Worm (Caenorhabditis elegans) whole organism, L3 larva: ENCODE data around the gene F59A6.4.

ENCODE experiments used
- R02D3.7 ChIP-seq: fragments of 150-350 bp; optimal IDR thresholded peaks from 2 replicates; lab custom pipeline; 2014; ENCODE audit warnings: missing biosample characterization, missing genetic modification characterization
- ZK546.5 ChIP-seq: sonication (generic microtip); optimal IDR thresholded peaks from 2 replicates; lab custom pipeline; 2017; ENCODE audit warnings: missing biosample characterization, missing genetic modification characterization
- aly-2 ChIP-seq: fragments of 150-350 bp; optimal IDR thresholded peaks from 2 replicates; lab custom pipeline; 2014; ENCODE audit warnings: missing biosample characterization, missing genetic modification characterization
- ceh-16 ChIP-seq: sonication (generic microtip); optimal IDR thresholded peaks from 2 replicates; lab custom pipeline; 2017; ENCODE audit warnings: missing biosample characterization, missing genetic modification characterization
- ceh-28 ChIP-seq: fragments of 150-350 bp; optimal IDR thresholded peaks from 2 replicates; lab custom pipeline; 2014; ENCODE audit warnings: missing biosample characterization, missing genetic modification reagents, missing genetic modification characterization
- ceh-82 ChIP-seq: fragments of 150-350 bp; optimal IDR thresholded peaks from 2 replicates; lab custom pipeline; 2014; ENCODE audit warnings: missing biosample characterization, missing genetic modification characterization
- ceh-9 ChIP-seq: sonication (generic microtip); optimal IDR thresholded peaks from 2 replicates; lab custom pipeline; 2018; ENCODE audit warnings: missing biosample characterization, missing genetic modification characterization
- daf-12 ChIP-seq: fragments of 150-350 bp; optimal IDR thresholded peaks from 2 replicates; lab custom pipeline; 2014; ENCODE audit warnings: missing biosample characterization, missing genetic modification reagents, missing genetic modification characterization
- egl-27 ChIP-seq: sonication (generic microtip); optimal IDR thresholded peaks from 4 replicates; lab custom pipeline; 2017; ENCODE audit warnings: missing biosample characterization, missing genetic modification reagents, missing genetic modification characterization
- elt-1 ChIP-seq: fragments of 150-350 bp; optimal IDR thresholded peaks from 2 replicates; lab custom pipeline; 2014; ENCODE audit warnings: missing biosample characterization, missing genetic modification characterization
- elt-2 ChIP-seq: sonication (generic microtip); optimal IDR thresholded peaks from 2 replicates; lab custom pipeline; 2016; ENCODE audit warnings: missing genetic modification reagents, mild to moderate bottlenecking, missing genetic modification characterization, missing compliant biosample characterization
- eor-1 ChIP-seq, 2 experiments: fragments of 150-350 bp; optimal IDR thresholded peaks; 2 replicates each; lab custom pipeline; 2014 to 2018; ENCODE audit warnings: missing biosample characterization in 2 of 2, missing genetic modification characterization in 2 of 2
- hmg-11 ChIP-seq: sonication (generic microtip); optimal IDR thresholded peaks from 2 replicates; lab custom pipeline; 2016; ENCODE audit warnings: missing genetic modification characterization, missing compliant biosample characterization
- jun-1 ChIP-seq: fragments of 150-350 bp; optimal IDR thresholded peaks from 2 replicates; lab custom pipeline; 2014; ENCODE audit warnings: missing biosample characterization, missing genetic modification reagents, missing genetic modification characterization
- lin-15B ChIP-seq: fragments of 150-350 bp; optimal IDR thresholded peaks from 2 replicates; lab custom pipeline; 2014; ENCODE audit warnings: missing biosample characterization, missing genetic modification characterization
- lin-39 ChIP-seq: fragments of 150-350 bp; optimal IDR thresholded peaks from 2 replicates; lab custom pipeline; 2018; ENCODE audit warnings: missing biosample characterization, missing genetic modification reagents, missing genetic modification characterization
- lsy-12 ChIP-seq: sonication (generic microtip); optimal IDR thresholded peaks from 2 replicates; lab custom pipeline; 2016; ENCODE audit warnings: mild to moderate bottlenecking, missing genetic modification characterization, missing compliant biosample characterization
- mdl-1 ChIP-seq: fragments of 150-350 bp; optimal IDR thresholded peaks from 2 replicates; lab custom pipeline; 2014; ENCODE audit warnings: missing biosample characterization, missing genetic modification characterization
- mml-1 ChIP-seq: fragments of 150-350 bp; sonication (generic microtip); optimal IDR thresholded peaks from 3 replicates; lab custom pipeline; 2014; ENCODE audit warnings: missing biosample characterization, missing genetic modification characterization
- nfya-1 ChIP-seq: sonication (generic microtip); optimal IDR thresholded peaks from 2 replicates; lab custom pipeline; 2017; ENCODE audit warnings: missing genetic modification characterization, mild to moderate bottlenecking, missing compliant biosample characterization, antibody characterized with exemption, moderate library complexity; ENCODE audit not compliant: insufficient read depth
- nhr-12 ChIP-seq: fragments of 150-350 bp; optimal IDR thresholded peaks from 2 replicates; lab custom pipeline; 2014; ENCODE audit warnings: missing biosample characterization, missing genetic modification characterization
- nhr-23 ChIP-seq: fragments of 150-350 bp; optimal IDR thresholded peaks from 2 replicates; lab custom pipeline; 2014; ENCODE audit warnings: missing biosample characterization, missing genetic modification reagents, missing genetic modification characterization
- nhr-237 ChIP-seq: fragments of 150-350 bp; optimal IDR thresholded peaks from 2 replicates; lab custom pipeline; 2014; ENCODE audit warnings: missing biosample characterization, missing genetic modification characterization
- nhr-25 ChIP-seq: sonication (generic microtip); optimal IDR thresholded peaks from 2 replicates; lab custom pipeline; 2017; ENCODE audit warnings: missing biosample characterization, missing genetic modification characterization
- nhr-28 ChIP-seq: fragments of 150-350 bp; optimal IDR thresholded peaks from 2 replicates; lab custom pipeline; 2014; ENCODE audit warnings: missing biosample characterization, missing genetic modification characterization
- nhr-43 ChIP-seq: sonication (generic microtip); optimal IDR thresholded peaks from 2 replicates; lab custom pipeline; 2016; ENCODE audit warnings: mild to moderate bottlenecking, missing genetic modification characterization, missing compliant biosample characterization; ENCODE audit not compliant: poor library complexity, severe bottlenecking
- nhr-76 ChIP-seq: fragments of 150-350 bp; sonication (generic microtip); optimal IDR thresholded peaks from 5 replicates; lab custom pipeline; 2014; ENCODE audit warnings: missing biosample characterization, missing genetic modification characterization
- nhr-77 ChIP-seq: fragments of 150-350 bp; optimal IDR thresholded peaks from 2 replicates; lab custom pipeline; 2014; ENCODE audit warnings: missing biosample characterization, missing genetic modification characterization
- pha-4 ChIP-seq: fragments of 150-350 bp; optimal IDR thresholded peaks from 2 replicates; lab custom pipeline; 2014; ENCODE audit warnings: missing biosample characterization, missing genetic modification reagents, missing genetic modification characterization
- pqm-1 ChIP-seq: fragments of 150-350 bp; optimal IDR thresholded peaks from 2 replicates; lab custom pipeline; 2017; ENCODE audit warnings: missing biosample characterization, missing genetic modification characterization, inconsistent platforms
- sea-2 ChIP-seq: fragments of 150-350 bp; sonication (generic microtip); optimal IDR thresholded peaks from 4 replicates; lab custom pipeline; 2014; ENCODE audit warnings: missing biosample characterization, missing genetic modification reagents, missing genetic modification characterization
- skn-1 ChIP-seq: fragments of 150-350 bp; optimal IDR thresholded peaks from 2 replicates; lab custom pipeline; 2014; ENCODE audit warnings: missing biosample characterization, missing genetic modification characterization
- tbx-2 ChIP-seq: sonication (generic microtip); optimal IDR thresholded peaks from 2 replicates; lab custom pipeline; 2016; ENCODE audit warnings: mild to moderate bottlenecking, missing genetic modification characterization, missing compliant biosample characterization
- unc-62 ChIP-seq: fragments of 150-350 bp; sonication (generic microtip); optimal IDR thresholded peaks from 4 replicates; lab custom pipeline; 2014; ENCODE audit warnings: missing biosample characterization, missing genetic modification reagents, missing genetic modification characterization
- ztf-11 ChIP-seq: fragments of 150-350 bp; optimal IDR thresholded peaks from 2 replicates; lab custom pipeline; 2014; ENCODE audit warnings: missing biosample characterization, missing genetic modification characterization
- ztf-4 ChIP-seq: fragments of 150-350 bp; optimal IDR thresholded peaks from 2 replicates; lab custom pipeline; 2014; ENCODE audit warnings: missing biosample characterization, missing genetic modification characterization

F59A6.4 gene

DNA sequence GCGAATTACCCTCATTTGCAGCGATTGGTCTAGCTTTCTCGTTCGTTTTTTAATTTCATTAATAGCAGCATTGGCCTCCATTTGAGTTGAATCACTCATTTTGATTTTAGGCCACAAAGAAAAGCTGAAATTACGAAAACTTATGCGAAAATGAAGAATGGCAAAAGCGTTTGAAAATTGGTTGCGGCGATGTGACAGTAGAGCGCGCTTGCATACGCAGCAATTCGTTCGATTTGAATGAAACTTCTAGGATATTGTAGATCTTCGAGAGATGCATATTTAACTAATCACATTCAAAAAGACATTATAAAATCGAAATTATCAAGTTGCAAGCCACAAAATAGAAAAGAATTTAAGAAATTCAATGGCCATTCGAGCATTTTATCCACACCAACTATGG lies 45.2 kb upstream of the F59A6.4 start, which contains the start of gene ulp-2:
Gene ulp-2 (minus strand): TSS at position 158 of the 400 bp plus-strand sequence.
- TF ChIP-seq pha-4 (peak; percentile 42), elt-2 (tag; lab: Kevin White, UChicago) (peak; percentile 15), nfya-1 (tag; lab: Kevin White, UChicago) (peak; percentile 15), aly-2 (tag; lab: Kevin White, UChicago) (no peak), lin-39 (tag; lab: Kevin White, UChicago) (peak; percentile 38), unc-62 (GFP tag; lab: Kevin White, UChicago) (no peak), nhr-25 (tag; lab: Kevin White, UChicago) (peak; percentile 28), jun-1 (tag; lab: Kevin White, UChicago) (no peak), mml-1 (tag; lab: Kevin White, UChicago) (no peak), lin-15B (tag; lab: Kevin White, UChicago) (peak; percentile 49), hmg-11 (tag; lab: Kevin White, UChicago) (peak; percentile 12), ceh-82 (tag; lab: Kevin White, UChicago) (no peak), R02D3.7 (tag; lab: Kevin White, UChicago) (no peak), eor-1 (tag; optimal IDR thresholded peaks at IDR 0.05; lab: Kevin White, UChicago) (no peak), skn-1 (peak; percentile 34), ZK546.5 (tag; lab: Kevin White, UChicago) (no peak)

- TF ChIP-seq nhr-77 (tag; lab: Kevin White, UChicago) (no peak), nfya-1 (tag; lab: Kevin White, UChicago) (no peak), pqm-1 (peak; percentile 60), nhr-23 (peak; percentile 35), ceh-28 (no peak), nhr-76 (tag; lab: Kevin White, UChicago) (peak; percentile 65), elt-2 (tag; lab: Kevin White, UChicago) (peak; percentile 95)
Observed at ce11 chrII:4960690-4961089, 44.2 kb upstream of the F59A6.4 start.

DNA sequence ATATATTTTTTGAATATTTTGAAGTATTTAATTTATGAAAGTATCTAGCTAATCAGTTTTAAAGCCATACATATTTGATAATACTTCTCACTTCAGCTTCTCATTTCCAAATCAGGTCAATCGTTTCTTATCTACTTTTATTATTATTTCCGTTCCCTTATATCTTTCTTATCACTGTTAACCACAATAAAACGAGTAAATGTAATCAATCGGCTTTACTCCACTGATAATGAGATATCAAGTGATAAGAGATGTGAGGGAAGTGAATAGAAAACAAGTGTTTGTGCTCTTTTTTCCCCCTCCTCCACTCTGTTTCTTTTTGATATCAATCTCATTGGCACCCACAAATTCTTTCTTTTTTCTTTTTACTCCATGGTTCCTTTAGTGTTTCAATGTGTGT lies 38.3 kb upstream of the F59A6.4 start:
- TF ChIP-seq ztf-4 (tag; lab: Kevin White, UChicago) = no peak
- peak; percentile 88 for TF ChIP-seq elt-2 (tag; lab: Kevin White, UChicago)
- TF ChIP-seq pqm-1 = peak; percentile 48
- no peak for TF ChIP-seq nhr-77 (tag; lab: Kevin White, UChicago)
- TF ChIP-seq ZK546.5 (tag; lab: Kevin White, UChicago) = no peak
- TF ChIP-seq nhr-28 (tag; lab: Kevin White, UChicago) = no peak
- TF ChIP-seq jun-1 (tag; lab: Kevin White, UChicago) = no peak
- no peak for TF ChIP-seq ceh-9 (tag; lab: Kevin White, UChicago)

DNA sequence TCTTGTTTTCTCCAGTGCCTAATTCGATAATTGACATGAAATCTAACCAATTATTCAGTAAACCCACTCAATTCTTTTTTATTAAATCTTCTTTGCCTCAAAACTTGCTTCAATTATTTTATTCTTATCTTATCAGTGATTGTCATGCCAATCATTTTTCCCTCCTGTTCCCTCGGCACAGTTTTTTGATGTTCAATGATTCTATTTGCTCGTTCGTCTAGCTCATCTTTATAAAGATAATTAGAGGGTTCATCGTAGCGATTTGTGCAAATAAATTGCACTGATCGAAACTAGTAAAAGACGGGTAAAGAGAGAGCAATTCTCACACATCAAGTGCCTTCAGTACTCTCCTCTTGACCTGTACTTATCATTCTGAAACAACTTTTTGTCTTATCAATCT lies 37.2 kb upstream of the F59A6.4 start:
- no peak for TF ChIP-seq ceh-9 (tag; lab: Kevin White, UChicago)
- TF ChIP-seq egl-27 (tag; lab: Kevin White, UChicago) = no peak
- TF ChIP-seq lin-15B (tag; lab: Kevin White, UChicago) = no peak
- TF ChIP-seq elt-2 (tag; lab: Kevin White, UChicago) = peak; percentile 86
- TF ChIP-seq nhr-25 (tag; lab: Kevin White, UChicago) = no peak
- TF ChIP-seq mdl-1 (tag; lab: Kevin White, UChicago) = no peak
- peak; percentile 6 for TF ChIP-seq pha-4
- TF ChIP-seq, all 47 proteins: peak for 2

DNA sequence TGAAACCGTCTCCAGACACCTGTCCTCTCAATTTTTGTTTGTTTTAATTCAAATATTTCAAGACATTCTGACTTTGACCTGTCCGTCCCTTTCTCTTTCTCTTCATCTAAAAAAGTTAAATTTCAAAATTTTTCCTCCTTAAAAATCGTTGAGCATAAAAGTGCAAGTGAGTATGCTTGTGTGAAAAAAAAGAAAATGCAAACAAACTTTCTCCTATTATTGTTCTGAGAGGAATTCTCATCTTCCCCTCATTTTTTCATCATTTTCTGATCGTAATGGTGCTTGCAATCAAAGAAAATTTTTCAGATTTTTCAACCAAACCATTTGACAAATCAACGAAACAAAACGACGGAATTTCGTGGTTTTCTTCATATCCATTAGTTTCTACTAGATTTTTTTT lies 36.0 kb upstream of the F59A6.4 start, which contains the start of gene shc-2:
Gene shc-2 (plus strand): TSS at position 301 of the 400 bp plus-strand sequence.
- no peak for TF ChIP-seq pqm-1

DNA sequence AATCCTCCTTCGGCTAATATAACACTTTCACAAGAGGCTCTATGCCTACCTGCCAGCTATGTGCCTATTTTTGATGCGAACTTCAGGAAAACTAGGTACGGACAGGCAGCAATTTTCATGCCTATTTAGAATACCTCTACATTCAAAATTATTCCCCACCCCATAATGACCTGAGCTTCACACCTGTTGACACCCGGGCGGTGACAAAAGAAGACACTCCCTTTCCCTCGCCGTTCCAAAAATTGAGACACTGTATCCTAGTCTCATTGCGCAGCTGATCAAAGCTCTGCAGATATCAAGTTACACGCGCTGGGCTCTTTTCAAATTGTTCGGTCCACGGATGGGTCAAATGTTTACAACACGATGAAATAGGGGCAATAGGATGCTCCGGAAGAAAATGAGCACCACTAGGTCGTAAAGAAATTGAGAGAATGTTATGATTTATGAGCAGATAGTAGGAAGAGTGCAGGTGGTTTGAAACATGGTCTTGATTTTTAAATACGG lies 30.4 kb upstream of the F59A6.4 start:
- no peak for TF ChIP-seq daf-12 (tag; lab: Kevin White, UChicago)
- TF ChIP-seq R02D3.7 (tag; lab: Kevin White, UChicago) = no peak
- TF ChIP-seq sea-2 (GFP tag; lab: Kevin White, UChicago) = no peak
- TF ChIP-seq pha-4 = no peak
- TF ChIP-seq nhr-12 = no peak
- no peak for TF ChIP-seq ceh-16 (tag; lab: Kevin White, UChicago)
- TF ChIP-seq elt-1 (tag; lab: Kevin White, UChicago) = no peak
- TF ChIP-seq mml-1 (tag; lab: Kevin White, UChicago) = no peak
- no peak for TF ChIP-seq ceh-9 (tag; lab: Kevin White, UChicago)
- TF ChIP-seq aly-2 (tag; lab: Kevin White, UChicago) = no peak
- TF ChIP-seq ztf-11 (tag; lab: Kevin White, UChicago) = no peak
- no peak for TF ChIP-seq lsy-12 (tag; lab: Kevin White, UChicago)
- no peak for TF ChIP-seq nhr-43 (tag; lab: Kevin White, UChicago)
- no peak for TF ChIP-seq nhr-237 (tag; lab: Kevin White, UChicago)
- no peak for TF ChIP-seq elt-2 (tag; lab: Kevin White, UChicago)
- TF ChIP-seq tbx-2 = no peak
